Worm (Caenorhabditis elegans) whole organism, mixed stage, embryonic: ENCODE data around the gene Y50D7A.3.

Experiments
- M03D4.4 ChIP-seq: sonication (generic microtip); optimal IDR thresholded peaks from 2 replicates; lab custom pipeline; 2017; ENCODE audit warnings: mild to moderate bottlenecking, missing genetic modification characterization, missing compliant biosample characterization
- bed-3 ChIP-seq: fragments of 200-800 bp; sonication (Bioruptor generic); optimal IDR thresholded peaks from 3 replicates; lab custom pipeline; 2018; ENCODE audit warnings: mild to moderate bottlenecking, missing genetic modification characterization, moderate library complexity, missing compliant biosample characterization
- blmp-1 ChIP-seq: fragments of 150-350 bp; optimal IDR thresholded peaks from 2 replicates; lab custom pipeline; 2014; ENCODE audit warnings: missing biosample characterization, missing genetic modification characterization
- ceh-39 ChIP-seq: fragments of 150-350 bp; optimal IDR thresholded peaks from 2 replicates; lab custom pipeline; 2014; ENCODE audit warnings: missing biosample characterization, missing genetic modification characterization
- ceh-43 ChIP-seq: fragments of 200-800 bp; sonication (Bioruptor generic); optimal IDR thresholded peaks from 2 replicates; lab custom pipeline; 2018; ENCODE audit warnings: mild to moderate bottlenecking, missing genetic modification characterization, moderate library complexity, missing compliant biosample characterization
- ceh-83 ChIP-seq: fragments of 200-800 bp; sonication (Bioruptor generic); optimal IDR thresholded peaks from 2 replicates; lab custom pipeline; 2018; ENCODE audit warnings: mild to moderate bottlenecking, missing genetic modification characterization, missing compliant biosample characterization
- ces-1 ChIP-seq: fragments of 150-350 bp; optimal IDR thresholded peaks from 2 replicates; lab custom pipeline; 2014; ENCODE audit warnings: missing biosample characterization, missing genetic modification reagents, missing genetic modification characterization
- cnd-1 ChIP-seq: fragments of 200-800 bp; sonication (Bioruptor generic); optimal IDR thresholded peaks from 2 replicates; lab custom pipeline; 2018; ENCODE audit warnings: mild to moderate bottlenecking, missing genetic modification characterization, missing compliant biosample characterization
- drap-1 ChIP-seq: fragments of 200-800 bp; sonication (Bioruptor generic); optimal IDR thresholded peaks from 3 replicates; lab custom pipeline; 2018; ENCODE audit warnings: mild to moderate bottlenecking, missing genetic modification characterization, missing compliant biosample characterization
- elt-1 ChIP-seq: sonication (generic microtip); optimal IDR thresholded peaks from 2 replicates; lab custom pipeline; 2017; ENCODE audit warnings: missing genetic modification characterization, mild to moderate bottlenecking, missing compliant biosample characterization, antibody characterized with exemption, moderate library complexity, borderline replicate concordance; ENCODE audit not compliant: insufficient read depth
- elt-3 ChIP-seq: fragments of 150-350 bp; optimal IDR thresholded peaks from 2 replicates; lab custom pipeline; 2014; ENCODE audit warnings: missing biosample characterization, missing genetic modification characterization
- flh-1 ChIP-seq: fragments of 200-800 bp; sonication (Bioruptor generic); optimal IDR thresholded peaks from 2 replicates; lab custom pipeline; 2018; ENCODE audit warnings: mild to moderate bottlenecking, missing genetic modification characterization, moderate library complexity, missing compliant biosample characterization
- ham-2 ChIP-seq: fragments of 200-800 bp; sonication (Bioruptor generic); optimal IDR thresholded peaks from 2 replicates; lab custom pipeline; 2018; ENCODE audit warnings: mild to moderate bottlenecking, missing genetic modification characterization, missing compliant biosample characterization
- hlh-1 ChIP-seq: fragments of 150-350 bp; optimal IDR thresholded peaks from 2 replicates; lab custom pipeline; 2014; ENCODE audit warnings: missing biosample characterization, missing genetic modification reagents, missing genetic modification characterization
- lin-13 ChIP-seq: fragments of 150-350 bp; optimal IDR thresholded peaks from 2 replicates; lab custom pipeline; 2014; ENCODE audit warnings: missing biosample characterization, missing genetic modification characterization
- lin-32 ChIP-seq: fragments of 200-800 bp; sonication (Bioruptor generic); optimal IDR thresholded peaks from 2 replicates; lab custom pipeline; 2018; ENCODE audit warnings: mild to moderate bottlenecking, missing genetic modification characterization, missing compliant biosample characterization
- lsy-2 ChIP-seq: fragments of 150-350 bp; optimal IDR thresholded peaks from 2 replicates; lab custom pipeline; 2014; ENCODE audit warnings: missing biosample characterization, missing genetic modification characterization
- mab-5 ChIP-seq: fragments of 150-350 bp; optimal IDR thresholded peaks from 2 replicates; lab custom pipeline; 2014; ENCODE audit warnings: missing biosample characterization, missing genetic modification characterization
- mep-1 ChIP-seq: fragments of 150-350 bp; optimal IDR thresholded peaks from 2 replicates; lab custom pipeline; 2017; ENCODE audit warnings: missing biosample characterization, missing genetic modification reagents, missing genetic modification characterization, inconsistent platforms
- mls-2 ChIP-seq: sonication (generic microtip); optimal IDR thresholded peaks from 2 replicates; lab custom pipeline; 2016; ENCODE audit warnings: mild to moderate bottlenecking, missing genetic modification characterization, moderate library complexity, missing compliant biosample characterization
- nhr-12 ChIP-seq: fragments of 150-350 bp; optimal IDR thresholded peaks from 2 replicates; lab custom pipeline; 2014; ENCODE audit warnings: missing biosample characterization, missing genetic modification characterization
- nhr-237 ChIP-seq: fragments of 150-350 bp; optimal IDR thresholded peaks from 2 replicates; lab custom pipeline; 2014; ENCODE audit warnings: missing biosample characterization, missing genetic modification characterization
- nhr-76 ChIP-seq: sonication (generic microtip); optimal IDR thresholded peaks from 2 replicates; lab custom pipeline; 2017; ENCODE audit warnings: missing biosample characterization, missing genetic modification characterization
- sem-2 ChIP-seq: fragments of 200-800 bp; sonication (Bioruptor generic); optimal IDR thresholded peaks from 2 replicates; lab custom pipeline; 2018; ENCODE audit warnings: mild to moderate bottlenecking, missing genetic modification characterization, missing compliant biosample characterization
- snpc-4 ChIP-seq: fragments of 150-350 bp; optimal IDR thresholded peaks from 2 replicates; lab custom pipeline; 2014; ENCODE audit warnings: missing biosample characterization, missing genetic modification characterization
- sptf-1 ChIP-seq: sonication (generic microtip); optimal IDR thresholded peaks from 2 replicates; lab custom pipeline; 2017; ENCODE audit warnings: mild to moderate bottlenecking, missing genetic modification characterization, moderate library complexity, missing compliant biosample characterization
- tbx-8 ChIP-seq: fragments of 200-800 bp; sonication (Bioruptor generic); optimal IDR thresholded peaks from 2 replicates; lab custom pipeline; 2018; ENCODE audit warnings: mild to moderate bottlenecking, missing genetic modification characterization, moderate library complexity, missing compliant biosample characterization
- unc-39 ChIP-seq: fragments of 150-350 bp; optimal IDR thresholded peaks from 2 replicates; lab custom pipeline; 2014; ENCODE audit warnings: missing biosample characterization, missing genetic modification characterization
- unc-62 ChIP-seq: fragments of 150-350 bp; optimal IDR thresholded peaks from 2 replicates; lab custom pipeline; 2014; ENCODE audit warnings: missing biosample characterization, missing genetic modification reagents, missing genetic modification characterization
- zip-8 ChIP-seq: fragments of 150-350 bp; optimal IDR thresholded peaks from 2 replicates; lab custom pipeline; 2014; ENCODE audit warnings: missing biosample characterization, missing genetic modification characterization
- ztf-11 ChIP-seq: fragments of 150-350 bp; optimal IDR thresholded peaks from 2 replicates; lab custom pipeline; 2014; ENCODE audit warnings: missing biosample characterization, missing genetic modification characterization

Y50D7A.3 gene

ce11 chrIII:283817-284216 is 29.5 kb downstream of the Y50D7A.3 start, which contains the start of gene taco-1:
TSS of gene taco-1 (plus strand) at chrIII:284117.
- TF ChIP-seq sem-2 (no peak), M03D4.4 (tag; lab: Kevin White, UChicago) (no peak), sptf-1 (tag; lab: Kevin White, UChicago) (no peak), lin-13 (tag; lab: Kevin White, UChicago) (no peak), nhr-76 (tag; lab: Kevin White, UChicago) (no peak), ceh-43 (GFP tag; lab: Kevin White, UChicago) (no peak), lsy-2 (tag; lab: Kevin White, UChicago) (no peak), mep-1 (tag; lab: Kevin White, UChicago) (no peak), ces-1 (no peak), flh-1 (GFP tag; lab: Kevin White, UChicago) (no peak), cnd-1 (tag; lab: Kevin White, UChicago) (no peak), lin-32 (no peak), nhr-12 (tag; lab: Kevin White, UChicago) (no peak), mls-2 (tag; lab: Kevin White, UChicago) (no peak), ceh-39 (tag; lab: Kevin White, UChicago) (no peak), ceh-83 (GFP tag; lab: Kevin White, UChicago) (no peak), bed-3 (GFP tag; lab: Kevin White, UChicago) (no peak), zip-8 (tag; lab: Kevin White, UChicago) (no peak)
- TF ChIP-seq, all 35 proteins: peak for 0

- TF ChIP-seq lsy-2 (tag; lab: Kevin White, UChicago) (no peak), ceh-39 (tag; lab: Kevin White, UChicago) (no peak), M03D4.4 (tag; lab: Kevin White, UChicago) (no peak), drap-1 (GFP tag; lab: Kevin White, UChicago) (no peak), tbx-8 (GFP tag; lab: Kevin White, UChicago) (no peak), mep-1 (tag; lab: Kevin White, UChicago) (no peak), bed-3 (GFP tag; lab: Kevin White, UChicago) (no peak)
Measured at ce11 chrIII:292340-292739, 38.0 kb downstream of the Y50D7A.3 start, which contains the start of gene Y50D7A.1. TSS of gene Y50D7A.1 (plus strand) at chrIII:292640.

ce11 chrIII:294527-294926 is 40.2 kb downstream of the Y50D7A.3 start, which contains the start of gene Y50D7A.13:
TSS of gene Y50D7A.13 (minus strand) at chrIII:294627.
- no peak for TF ChIP-seq nhr-76 (tag; lab: Kevin White, UChicago)
- TF ChIP-seq zip-8 (tag; lab: Kevin White, UChicago): no peak
- TF ChIP-seq ztf-11: no peak
- no peak for TF ChIP-seq unc-62 (GFP tag; lab: Kevin White, UChicago)
- no peak for TF ChIP-seq ces-1
- no peak for TF ChIP-seq ceh-39 (tag; lab: Kevin White, UChicago)
- TF ChIP-seq nhr-237 (tag; lab: Kevin White, UChicago): no peak
- TF ChIP-seq bed-3 (GFP tag; lab: Kevin White, UChicago): no peak
- no peak for TF ChIP-seq mep-1 (tag; lab: Kevin White, UChicago)
- TF ChIP-seq lin-13 (tag; lab: Kevin White, UChicago): no peak
- TF ChIP-seq elt-3 (tag; lab: Kevin White, UChicago): no peak
- no peak for TF ChIP-seq unc-39 (tag; lab: Kevin White, UChicago)
- no peak for TF ChIP-seq drap-1 (GFP tag; lab: Kevin White, UChicago)
- TF ChIP-seq ceh-83 (GFP tag; lab: Kevin White, UChicago): no peak
- no peak for TF ChIP-seq lin-32
- TF ChIP-seq M03D4.4 (tag; lab: Kevin White, UChicago): no peak
- no peak for TF ChIP-seq blmp-1 (tag; lab: Kevin White, UChicago)
- no peak for TF ChIP-seq sem-2
- TF ChIP-seq ceh-43 (GFP tag; lab: Kevin White, UChicago): no peak
- no peak for TF ChIP-seq nhr-12 (tag; lab: Kevin White, UChicago)
- TF ChIP-seq, all 35 proteins: peak for 0

- no peak for TF ChIP-seq hlh-1 (tag; lab: Kevin White, UChicago)
- no peak for TF ChIP-seq elt-1 (tag; lab: Kevin White, UChicago)
- no peak for TF ChIP-seq lin-32
- TF ChIP-seq unc-62 (GFP tag; lab: Kevin White, UChicago): no peak
- no peak for TF ChIP-seq nhr-12 (tag; lab: Kevin White, UChicago)
- no peak for TF ChIP-seq snpc-4
- TF ChIP-seq ceh-83 (GFP tag; lab: Kevin White, UChicago): no peak
- TF ChIP-seq mab-5 (tag; lab: Kevin White, UChicago): no peak
- no peak for TF ChIP-seq blmp-1 (tag; lab: Kevin White, UChicago)
- no peak for TF ChIP-seq mep-1 (tag; lab: Kevin White, UChicago)
- no peak for TF ChIP-seq ham-2
- TF ChIP-seq mls-2 (tag; lab: Kevin White, UChicago): no peak
- no peak for TF ChIP-seq tbx-8 (GFP tag; lab: Kevin White, UChicago)
- no peak for TF ChIP-seq flh-1 (GFP tag; lab: Kevin White, UChicago)
- TF ChIP-seq ztf-11: no peak
- TF ChIP-seq ces-1: no peak
Measured at ce11 chrIII:298456-298855, 44.1 kb downstream of the Y50D7A.3 start, which contains the start of gene ads-1. TSS of gene ads-1 (minus strand) at chrIII:298556.
